Worm (Caenorhabditis elegans) whole organism, L2 larva: Measurements from ENCODE around the gene trul-1.

Source experiments
- egl-27 ChIP-seq: sonication (generic microtip); optimal IDR thresholded peaks from 3 replicates; lab custom pipeline; 2017; ENCODE audit warnings: missing biosample characterization, missing genetic modification reagents, missing genetic modification characterization
- elt-3 ChIP-seq: sonication (generic microtip); optimal IDR thresholded peaks from 2 replicates; lab custom pipeline; 2017; ENCODE audit warnings: missing biosample characterization, missing genetic modification characterization
- fos-1 ChIP-seq: fragments of 150-350 bp; optimal IDR thresholded peaks from 2 replicates; lab custom pipeline; 2014; ENCODE audit warnings: missing biosample characterization, missing genetic modification characterization
- lsy-2 ChIP-seq, 2 experiments: fragments of 150-350 bp in 1 of 2; sonication (generic microtip) in 1 of 2; optimal IDR thresholded peaks; 2 replicates each; lab custom pipeline; 2014 to 2017; ENCODE audit warnings: missing biosample characterization in 2 of 2, missing genetic modification characterization in 2 of 2
- mdl-1 ChIP-seq, 2 experiments: fragments of 150-350 bp in 1 of 2; sonication (generic microtip) in 1 of 2; optimal IDR thresholded peaks; 2 replicates each; lab custom pipeline; 2017; ENCODE audit warnings: missing biosample characterization in 2 of 2, missing genetic modification characterization in 2 of 2
- nhr-10 ChIP-seq: sonication (generic microtip); optimal IDR thresholded peaks from 2 replicates; lab custom pipeline; 2017; ENCODE audit warnings: missing biosample characterization, missing genetic modification characterization
- nhr-11 ChIP-seq: fragments of 150-350 bp; optimal IDR thresholded peaks from 2 replicates; lab custom pipeline; 2014; ENCODE audit warnings: missing biosample characterization, missing genetic modification characterization
- nhr-23 ChIP-seq: fragments of 150-350 bp; optimal IDR thresholded peaks from 2 replicates; lab custom pipeline; 2014; ENCODE audit warnings: missing biosample characterization, missing genetic modification reagents, missing genetic modification characterization
- nhr-237 ChIP-seq: fragments of 150-350 bp; optimal IDR thresholded peaks from 2 replicates; lab custom pipeline; 2014; ENCODE audit warnings: missing biosample characterization, missing genetic modification characterization
- nhr-25 ChIP-seq: fragments of 150-350 bp; sonication (generic microtip); optimal IDR thresholded peaks from 3 replicates; lab custom pipeline; 2014; ENCODE audit warnings: missing biosample characterization, missing genetic modification characterization
- skn-1 ChIP-seq: sonication (generic microtip); optimal IDR thresholded peaks from 2 replicates; lab custom pipeline; 2017; ENCODE audit warnings: missing biosample characterization, missing genetic modification characterization
- snpc-4 ChIP-seq: fragments of 150-350 bp; optimal IDR thresholded peaks from 2 replicates; lab custom pipeline; 2014; ENCODE audit warnings: missing biosample characterization, missing genetic modification characterization
- unc-39 ChIP-seq: fragments of 150-350 bp; optimal IDR thresholded peaks from 2 replicates; lab custom pipeline; 2014; ENCODE audit warnings: missing biosample characterization, missing genetic modification characterization

ce11 chrII:321183-321582, 38.8 kb upstream of the trul-1 start:
- no peak for TF ChIP-seq unc-39 (tag; lab: Kevin White, UChicago)
- TF ChIP-seq elt-3 (tag; lab: Kevin White, UChicago), result no peak
- TF ChIP-seq nhr-11 (tag; lab: Kevin White, UChicago), result no peak
- TF ChIP-seq fos-1 (tag; lab: Kevin White, UChicago), result no peak
- no peak for TF ChIP-seq snpc-4 (tag; lab: Kevin White, UChicago)
- TF ChIP-seq skn-1, result no peak
- TF ChIP-seq lsy-2 (tag; optimal IDR thresholded peaks at IDR 0.05; lab: Kevin White, UChicago), result no peak
- TF ChIP-seq mdl-1 (tag; optimal IDR thresholded peaks at IDR 0.05; lab: Kevin White, UChicago), result no peak
- TF ChIP-seq nhr-237 (tag; lab: Kevin White, UChicago), result no peak
- TF ChIP-seq egl-27, result no peak
- no peak for TF ChIP-seq nhr-25
- TF ChIP-seq nhr-10 (tag; lab: Kevin White, UChicago), result no peak
- TF ChIP-seq nhr-23 (tag; lab: Kevin White, UChicago), result no peak
